Fruit fly (Drosophila melanogaster) whole organism, prepupa: ENCODE results near the gene Wwox.

ENCODE experiments used
- Blimp-1 ChIP-seq: fragments of 200-800 bp; sonication (Bioruptor generic); optimal IDR thresholded peaks from 3 replicates; lab custom pipeline; 2017; ENCODE audit warnings: missing biosample characterization, missing genetic modification characterization, mild to moderate bottlenecking, moderate library complexity, missing genetic modification reagents
- CG10669 ChIP-seq: fragments of 200-800 bp; sonication (Bioruptor generic); optimal IDR thresholded peaks from 3 replicates; lab custom pipeline; 2018; ENCODE audit warnings: missing biosample characterization, mild to moderate bottlenecking, missing genetic modification characterization, moderate library complexity
- CG11762 ChIP-seq: fragments of 200-800 bp; sonication (Bioruptor generic); optimal IDR thresholded peaks from 3 replicates; lab custom pipeline; 2016; ENCODE audit warnings: missing biosample characterization, missing genetic modification characterization; ENCODE audit not compliant: insufficient read depth
- CG11902 ChIP-seq: fragments of 200-800 bp; sonication (Bioruptor generic); optimal IDR thresholded peaks from 3 replicates; lab custom pipeline; 2016; ENCODE audit warnings: missing biosample characterization, missing genetic modification characterization
- CG15336 ChIP-seq: fragments of 200-800 bp; sonication (Bioruptor generic); IDR thresholded peaks from 2 replicates; pipeline ENCODE4 v1.3.6; 2022; ENCODE audit warnings: missing biosample characterization, missing genetic modification characterization
- CG1621 ChIP-seq: fragments of 200-800 bp; sonication (Bioruptor generic); optimal IDR thresholded peaks from 3 replicates; lab custom pipeline; 2018; ENCODE audit warnings: missing biosample characterization, mild to moderate bottlenecking, missing genetic modification characterization
- CG16779 ChIP-seq: fragments of 200-800 bp; sonication (Bioruptor generic); optimal IDR thresholded peaks from 3 replicates; lab custom pipeline; 2017; ENCODE audit warnings: missing biosample characterization, mild to moderate bottlenecking, missing genetic modification characterization
- CG31627 ChIP-seq: fragments of 200-800 bp; sonication (Bioruptor generic); optimal IDR thresholded peaks from 3 replicates; lab custom pipeline; 2016; ENCODE audit warnings: missing biosample characterization, missing genetic modification characterization
- CG32006 ChIP-seq: fragments of 200-800 bp; sonication (Bioruptor generic); optimal IDR thresholded peaks from 3 replicates; lab custom pipeline; 2017; ENCODE audit warnings: missing biosample characterization, mild to moderate bottlenecking, missing genetic modification characterization
- CG34406 ChIP-seq: fragments of 200-800 bp; sonication (Bioruptor generic); optimal IDR thresholded peaks from 3 replicates; lab custom pipeline; 2016; ENCODE audit warnings: missing biosample characterization, missing genetic modification characterization
- CG3919 ChIP-seq: fragments of 200-800 bp; sonication (Bioruptor generic); optimal IDR thresholded peaks from 3 replicates; lab custom pipeline; 2016; ENCODE audit warnings: missing biosample characterization, missing genetic modification characterization
- CG4318 ChIP-seq: fragments of 200-800 bp; sonication (Bioruptor generic); optimal IDR thresholded peaks from 3 replicates; lab custom pipeline; 2017; ENCODE audit warnings: missing biosample characterization, mild to moderate bottlenecking, missing genetic modification characterization
- CG6163 ChIP-seq: fragments of 200-800 bp; sonication (Bioruptor generic); IDR thresholded peaks from 3 replicates; pipeline ENCODE4 v1.3.6; 2022; ENCODE audit warnings: missing biosample characterization, missing genetic modification characterization
- CG6276 ChIP-seq: fragments of 200-800 bp; sonication (Bioruptor generic); optimal IDR thresholded peaks from 2 replicates; lab custom pipeline; 2017; ENCODE audit warnings: missing biosample characterization, mild to moderate bottlenecking, missing genetic modification characterization
- CG6792 ChIP-seq: fragments of 200-800 bp; sonication (Bioruptor generic); optimal IDR thresholded peaks from 3 replicates; lab custom pipeline; 2016; ENCODE audit warnings: missing biosample characterization, missing genetic modification characterization
- CG6808 ChIP-seq: fragments of 200-800 bp; sonication (Bioruptor generic); optimal IDR thresholded peaks from 3 replicates; lab custom pipeline; 2017; ENCODE audit warnings: missing biosample characterization, missing genetic modification characterization, mild to moderate bottlenecking, moderate library complexity, missing genetic modification reagents
- CG7368 ChIP-seq: fragments of 200-800 bp; sonication (Bioruptor generic); optimal IDR thresholded peaks from 3 replicates; lab custom pipeline; 2016; ENCODE audit warnings: missing biosample characterization, missing genetic modification characterization
- CG8319 ChIP-seq: fragments of 200-800 bp; sonication (Bioruptor generic); optimal IDR thresholded peaks from 3 replicates; lab custom pipeline; 2016; ENCODE audit warnings: missing biosample characterization, missing genetic modification characterization
- CG9139 ChIP-seq: fragments of 200-800 bp; sonication (Bioruptor generic); optimal IDR thresholded peaks from 3 replicates; lab custom pipeline; 2017; ENCODE audit warnings: missing biosample characterization, mild to moderate bottlenecking, missing genetic modification characterization
- Eip75B ChIP-seq: fragments of 200-800 bp; sonication (Bioruptor generic); optimal IDR thresholded peaks from 3 replicates; lab custom pipeline; 2016; ENCODE audit warnings: missing biosample characterization, missing genetic modification characterization
- Eip78C ChIP-seq: fragments of 200-800 bp; sonication (Bioruptor generic); peaks from one replicate; lab custom pipeline; 2016; ENCODE audit warnings: missing biosample characterization, missing genetic modification characterization
- Eip93F ChIP-seq: fragments of 200-800 bp; sonication (Bioruptor generic); optimal IDR thresholded peaks from 2 replicates; lab custom pipeline; 2016; ENCODE audit warnings: missing biosample characterization, mild to moderate bottlenecking, missing genetic modification characterization
- Ets21C ChIP-seq: fragments of 200-800 bp; sonication (Bioruptor generic); optimal IDR thresholded peaks from 3 replicates; lab custom pipeline; 2016; ENCODE audit warnings: missing biosample characterization, missing genetic modification characterization
- Ets96B ChIP-seq: fragments of 200-800 bp; optimal IDR thresholded peaks from 2 replicates; lab custom pipeline; 2019; ENCODE audit warnings: missing biosample characterization, mild to moderate bottlenecking, missing genetic modification characterization, moderate library complexity
- Gug ChIP-seq: fragments of 200-800 bp; sonication (Bioruptor generic); IDR thresholded peaks from 2 replicates; pipeline ENCODE4 v1.3.6; 2022; ENCODE audit warnings: missing biosample characterization, missing genetic modification characterization
- Hr38 ChIP-seq: sonication (Bioruptor generic); optimal IDR thresholded peaks from 2 replicates; lab custom pipeline; 2016; ENCODE audit warnings: missing biosample characterization, missing genetic modification characterization
- OdsH ChIP-seq: fragments of 200-800 bp; sonication (Bioruptor generic); optimal IDR thresholded peaks from 3 replicates; lab custom pipeline; 2016; ENCODE audit warnings: missing biosample characterization, missing genetic modification characterization
- Smox ChIP-seq: fragments of 200-800 bp; sonication (Bioruptor generic); optimal IDR thresholded peaks from 3 replicates; lab custom pipeline; 2016; ENCODE audit warnings: missing biosample characterization, missing genetic modification characterization
- Sox14 ChIP-seq: fragments of 200-800 bp; sonication (Bioruptor generic); optimal IDR thresholded peaks from 3 replicates; lab custom pipeline; 2016; ENCODE audit warnings: missing biosample characterization, missing genetic modification characterization
- cyc ChIP-seq: fragments of 200-800 bp; sonication (Bioruptor generic); optimal IDR thresholded peaks from 3 replicates; lab custom pipeline; 2016; ENCODE audit warnings: missing biosample characterization, missing genetic modification characterization
- dsx ChIP-seq: fragments of 200-800 bp; optimal IDR thresholded peaks from 3 replicates; lab custom pipeline; 2019; ENCODE audit warnings: missing biosample characterization, mild to moderate bottlenecking, missing genetic modification characterization, moderate library complexity; ENCODE audit not compliant: poor library complexity, severe bottlenecking
- eg ChIP-seq: fragments of 200-800 bp; sonication (Bioruptor generic); IDR thresholded peaks from 3 replicates; pipeline ENCODE4 v1.3.6; 2022; ENCODE audit warnings: missing biosample characterization, missing genetic modification characterization
- esn ChIP-seq: fragments of 200-800 bp; sonication (Bioruptor generic); optimal IDR thresholded peaks from 2 replicates; lab custom pipeline; 2016; ENCODE audit warnings: missing biosample characterization, mild to moderate bottlenecking, missing genetic modification characterization, moderate library complexity
- fd85E ChIP-seq: fragments of 200-800 bp; sonication (Bioruptor generic); optimal IDR thresholded peaks from 3 replicates; lab custom pipeline; 2016; ENCODE audit warnings: missing biosample characterization, missing genetic modification characterization
- fkh ChIP-seq: fragments of 200-800 bp; sonication (Bioruptor generic); optimal IDR thresholded peaks from 3 replicates; lab custom pipeline; 2017; ENCODE audit warnings: missing biosample characterization, mild to moderate bottlenecking, missing genetic modification characterization, moderate library complexity
- net ChIP-seq: fragments of 200-800 bp; sonication (Bioruptor generic); optimal IDR thresholded peaks from 3 replicates; lab custom pipeline; 2016; ENCODE audit warnings: missing biosample characterization, missing genetic modification characterization
- pdm3 ChIP-seq: fragments of 200-800 bp; sonication (Bioruptor generic); optimal IDR thresholded peaks from 3 replicates; lab custom pipeline; 2016; ENCODE audit warnings: missing biosample characterization, missing genetic modification characterization
- salr ChIP-seq, 2 experiments: fragments of 200-800 bp; sonication (Bioruptor generic); optimal IDR thresholded peaks; 3 replicates each; lab custom pipeline; 2016 to 2018; ENCODE audit warnings: missing biosample characterization in 2 of 2, missing genetic modification characterization in 2 of 2, mild to moderate bottlenecking in 1 of 2
- spab ChIP-seq: fragments of 200-800 bp; sonication (Bioruptor generic); optimal IDR thresholded peaks from 2 replicates; lab custom pipeline; 2017; ENCODE audit warnings: missing biosample characterization, mild to moderate bottlenecking, missing genetic modification characterization, missing genetic modification reagents
- ss ChIP-seq, 2 experiments: fragments of 200-800 bp; sonication (Bioruptor generic); optimal IDR thresholded peaks; 2 replicates in 1 of 2; 3 replicates in 1 of 2; lab custom pipeline; 2017 to 2018; ENCODE audit warnings: mild to moderate bottlenecking in 2 of 2, missing biosample characterization in 2 of 2, missing genetic modification characterization in 2 of 2, moderate library complexity in 1 of 2
- svp ChIP-seq: fragments of 200-800 bp; sonication (Bioruptor generic); peaks from one replicate; lab custom pipeline; 2016; ENCODE audit warnings: missing biosample characterization, missing genetic modification characterization
- topi ChIP-seq: fragments of 200-800 bp; sonication (Bioruptor generic); optimal IDR thresholded peaks from 3 replicates; lab custom pipeline; 2016; ENCODE audit warnings: missing biosample characterization, missing genetic modification characterization
- vri ChIP-seq: fragments of 200-800 bp; sonication (Bioruptor generic); optimal IDR thresholded peaks from 3 replicates; lab custom pipeline; 2016; ENCODE audit warnings: missing biosample characterization, mild to moderate bottlenecking, missing genetic modification characterization

Gene Wwox

DNA sequence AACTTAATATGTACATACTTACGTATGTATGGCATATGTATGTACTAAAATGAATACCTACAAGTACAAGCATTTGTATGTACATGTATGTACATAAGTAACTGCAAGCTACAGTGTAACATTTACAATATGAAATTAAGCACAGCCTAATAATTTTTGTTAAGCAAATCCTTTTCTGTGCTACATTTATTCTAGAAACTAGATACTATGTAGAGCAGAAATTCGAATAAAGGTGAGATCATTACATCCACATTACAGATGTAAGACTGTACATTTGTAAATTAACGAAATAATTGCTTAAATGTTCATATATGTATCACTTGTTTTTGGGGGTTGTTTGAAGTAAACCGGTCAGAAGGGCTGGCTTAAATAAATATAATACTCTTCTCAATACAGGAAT is 12.1 kb downstream of the Wwox start (continued):
- TF ChIP-seq CG6163 = 0 out of 3 replicates have a peak, but pooled peaks have one; percentile 39
- no peak for TF ChIP-seq Blimp-1
- TF ChIP-seq Smox (GFP tag; lab: Kevin White, UChicago) = peak; percentile 69
- TF ChIP-seq spab (GFP tag; lab: Kevin White, UChicago) = no peak
- peak; percentile 19 for TF ChIP-seq CG3919 (GFP tag; lab: Kevin White, UChicago)
- no peak for TF ChIP-seq CG4318
- no peak for TF ChIP-seq CG6276 (GFP tag; lab: Kevin White, UChicago)
- no peak for TF ChIP-seq salr (GFP tag; optimal IDR thresholded peaks at IDR 0.05; lab: Kevin White, UChicago)
- TF ChIP-seq fkh (GFP tag; lab: Kevin White, UChicago) = no peak
- 0 out of 2 replicates have a peak, but pooled peaks have one; percentile 15 for TF ChIP-seq CG15336
- peak; percentile 16 for TF ChIP-seq Sox14 (GFP tag; lab: Kevin White, UChicago)
- TF ChIP-seq Eip75B = no peak
- no peak for TF ChIP-seq CG1621
- TF ChIP-seq Eip78C = peak; percentile 86
- TF ChIP-seq CG9139 (GFP tag; lab: Kevin White, UChicago) = no peak
- TF ChIP-seq CG11762 (GFP tag; lab: Kevin White, UChicago) = no peak
- TF ChIP-seq Hr38 = no peak
- TF ChIP-seq CG10669 = no peak
- TF ChIP-seq CG11902 = no peak
- peak; percentile 45 for TF ChIP-seq CG34406 (GFP tag; lab: Kevin White, UChicago)
- no peak for TF ChIP-seq CG8319 (GFP tag; lab: Kevin White, UChicago)
- TF ChIP-seq Gug (GFP tag; lab: Robert Waterston, UW) = no peak
- peak; percentile 8 for TF ChIP-seq Ets96B
- TF ChIP-seq Ets21C = peak; percentile 62
- TF ChIP-seq OdsH (GFP tag; lab: Kevin White, UChicago) = peak; percentile 46
- peak; percentile 19 for TF ChIP-seq dsx (GFP tag; lab: Kevin White, UChicago)
- peak; percentile 24 for TF ChIP-seq CG32006 (GFP tag; lab: Kevin White, UChicago)
- no peak for TF ChIP-seq net (GFP tag; lab: Kevin White, UChicago)
- peak; percentile 62 for TF ChIP-seq cyc (GFP tag; lab: Kevin White, UChicago)
- 0 out of 3 replicates have a peak, but pooled peaks have one; percentile 39 for TF ChIP-seq eg (GFP tag; lab: Robert Waterston, UW)
- TF ChIP-seq CG16779 (tag; lab: Kevin White, UChicago) = no peak
- peak; percentile 36 for TF ChIP-seq CG6792 (GFP tag; lab: Kevin White, UChicago)
- TF ChIP-seq fd85E (GFP tag; lab: Kevin White, UChicago) = no peak
- peak; percentile 60 for TF ChIP-seq pdm3 (GFP tag; lab: Kevin White, UChicago)
- peak; percentile 86 for TF ChIP-seq CG31627 (GFP tag; lab: Kevin White, UChicago)
- no peak for TF ChIP-seq CG6808
- TF ChIP-seq vri (GFP tag; lab: Kevin White, UChicago) = peak; percentile 25
- peak; percentile 68 for TF ChIP-seq topi (GFP tag; lab: Kevin White, UChicago)

DNA sequence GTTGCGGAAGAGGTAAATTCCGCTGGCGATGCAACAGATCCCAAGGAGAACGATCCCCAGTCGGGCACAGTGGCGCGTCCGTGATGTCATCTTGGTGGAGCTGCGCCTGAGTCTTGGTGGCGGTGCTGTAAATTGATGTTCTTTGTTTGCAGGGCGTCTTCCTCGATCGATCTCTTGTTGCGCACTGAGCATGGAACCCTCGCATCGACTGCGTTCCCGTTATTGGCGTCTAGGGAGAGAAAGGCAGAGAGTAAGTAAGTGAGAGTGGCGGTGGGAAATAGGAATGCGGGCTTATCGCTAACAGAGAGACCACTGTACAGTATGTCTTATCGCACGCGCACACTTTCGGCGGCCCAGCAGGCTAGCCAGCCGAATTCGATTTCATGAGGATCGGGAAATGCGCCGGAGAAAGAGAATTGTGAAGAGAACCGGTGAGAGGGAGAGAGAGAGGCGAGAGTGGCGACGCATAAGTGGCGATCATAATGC is 12.7 kb downstream of the Wwox start:
- peak; percentile 2 for TF ChIP-seq vri (GFP tag; lab: Kevin White, UChicago)
- no peak for TF ChIP-seq esn (GFP tag; lab: Kevin White, UChicago)
- TF ChIP-seq ss (GFP tag; optimal IDR thresholded peaks at IDR 0.05; lab: Kevin White, UChicago) = peak; percentile 10 to 23
- peak; percentile 45; the same call in 2 of the 3 replicates for TF ChIP-seq CG6163
- TF ChIP-seq Sox14 (GFP tag; lab: Kevin White, UChicago) = peak; percentile 56
- TF ChIP-seq CG1621 = peak; percentile 2
- peak; percentile 15 for TF ChIP-seq CG7368 (GFP tag; lab: Kevin White, UChicago)
- TF ChIP-seq Blimp-1 = peak; percentile 7
- peak; percentile 47 for TF ChIP-seq Eip93F (GFP tag; lab: Kevin White, UChicago)
- peak; percentile 24 for TF ChIP-seq CG9139 (GFP tag; lab: Kevin White, UChicago)
- no peak for TF ChIP-seq Eip78C
- TF ChIP-seq net (GFP tag; lab: Kevin White, UChicago) = peak; percentile 3
- TF ChIP-seq Eip75B = no peak
- peak; percentile 62 for TF ChIP-seq svp (GFP tag; lab: Kevin White, UChicago)
